Fruit fly (Drosophila melanogaster): ENCODE measurements around the gene nkd.

Gene nkd

dm6 chr3L:19000413-19000812 is 44.8 kb downstream of the nkd start, which contains the start of gene CG3808 (continued):
- peak; percentile 25 for TF ChIP-seq CG12391 (tag; optimal IDR thresholded peaks at IDR 0.05)
- peak; percentile 7 for TF ChIP-seq CG18262 (tag; optimal IDR thresholded peaks at IDR 0.05)
- TF ChIP-seq nerfin-1 (tag; optimal IDR thresholded peaks at IDR 0.05), result no peak
- peak; percentile 43 for TF ChIP-seq sd (tag; optimal IDR thresholded peaks at IDR 0.05)
- peak in 1 of 2 experiments; percentile 25 for TF ChIP-seq crp (GFP tag; optimal IDR thresholded peaks at IDR 0.05)
- peak; percentile 9 for TF ChIP-seq Camta (GFP tag; optimal IDR thresholded peaks at IDR 0.05)
- TF ChIP-seq NC2β (GFP tag; optimal IDR thresholded peaks at IDR 0.05), result peak; percentile 44
- TF ChIP-seq Kr (GFP tag; optimal IDR thresholded peaks at IDR 0.05), result no peak
- peak; percentile 35 for TF ChIP-seq trem (tag; optimal IDR thresholded peaks at IDR 0.05)
- TF ChIP-seq ac (GFP tag; optimal IDR thresholded peaks at IDR 0.05), result no peak
- no peak for TF ChIP-seq CG3065 (GFP tag; optimal IDR thresholded peaks at IDR 0.05)
- TF ChIP-seq gcm (GFP tag; optimal IDR thresholded peaks at IDR 0.05), result peak; percentile 34
- TF ChIP-seq CoRest (tag; optimal IDR thresholded peaks at IDR 0.05), result peak; percentile 55
- TF ChIP-seq knrl (GFP tag; IDR thresholded peaks at IDR 0.05; ENCODE audit: partially characterized antibody), result peak; percentile 6; the same call in 1 of the 3 replicates
- peak; percentile 54 for TF ChIP-seq B-H2 (GFP tag; optimal IDR thresholded peaks at IDR 0.05)
- no peak for TF ChIP-seq CG34376 (GFP tag; optimal IDR thresholded peaks at IDR 0.05)
- TF ChIP-seq CG42726 (GFP tag; IDR thresholded peaks at IDR 0.05; ENCODE audit: partially characterized antibody), result peak; percentile 77
- no peak for TF ChIP-seq CG2678 (tag; optimal IDR thresholded peaks at IDR 0.05)
- TF ChIP-seq CTCF (GFP tag; optimal IDR thresholded peaks at IDR 0.05), result peak; percentile 35
- no peak for TF ChIP-seq rib (GFP tag; IDR thresholded peaks at IDR 0.05)

dm6 chr3L:18998284-18998830 is 46.9 kb downstream of the nkd start:
- TF ChIP-seq grn (GFP tag; optimal IDR thresholded peaks at IDR 0.05), result no peak
- no peak for TF ChIP-seq corto (GFP tag; optimal IDR thresholded peaks at IDR 0.05)
- TF ChIP-seq Xrp1 (GFP tag; IDR thresholded peaks at IDR 0.05), result no peak
- TF ChIP-seq CG4360 (GFP tag; IDR thresholded peaks at IDR 0.05), result no peak
- no peak for TF ChIP-seq Nf-YC (tag; optimal IDR thresholded peaks at IDR 0.05)
- 0 out of 4 replicates have a peak, but pooled peaks have one; percentile 45 for TF ChIP-seq chinmo (GFP tag; IDR thresholded peaks at IDR 0.05; ENCODE audit: partially characterized antibody)
- peak; percentile 24 for TF ChIP-seq ATbp (GFP tag; optimal IDR thresholded peaks at IDR 0.05)
- no peak for TF ChIP-seq CG3065 (GFP tag; optimal IDR thresholded peaks at IDR 0.05)
- TF ChIP-seq TFAM (GFP tag; optimal IDR thresholded peaks at IDR 0.05), result no peak
- TF ChIP-seq Drgx (GFP tag; IDR thresholded peaks at IDR 0.05), result 0 out of 2 replicates have a peak, but pooled peaks have one; percentile 6
- no peak for TF ChIP-seq CG7556 (GFP tag; optimal IDR thresholded peaks at IDR 0.05)
- TF ChIP-seq ttk (GFP tag; IDR thresholded peaks at IDR 0.05), result no peak
- TF ChIP-seq Eip74EF (GFP tag; optimal IDR thresholded peaks at IDR 0.05), result peak in 1 of 2 experiments; percentile 89
- TF ChIP-seq CG14667 (GFP tag; IDR thresholded peaks at IDR 0.05), result no peak
- TF ChIP-seq Ets97D (GFP tag; optimal IDR thresholded peaks at IDR 0.05), result no peak
- TF ChIP-seq zen2 (GFP tag; IDR thresholded peaks at IDR 0.05; ENCODE audit: partially characterized antibody), result no peak
- TF ChIP-seq kah (GFP tag; optimal IDR thresholded peaks at IDR 0.05), result no peak
- TF ChIP-seq Elba2 (GFP tag; optimal IDR thresholded peaks at IDR 0.05), result no peak
- no peak for TF ChIP-seq CG3407 (GFP tag; optimal IDR thresholded peaks at IDR 0.05)
- TF ChIP-seq wdn (GFP tag; IDR thresholded peaks at IDR 0.05), result no peak
- no peak for TF ChIP-seq CG3995 (GFP tag; optimal IDR thresholded peaks at IDR 0.05)
- TF ChIP-seq CG7271 (tag; optimal IDR thresholded peaks at IDR 0.05), result no peak
- no peak for TF ChIP-seq CG32767 (GFP tag; IDR thresholded peaks at IDR 0.05)
- TF ChIP-seq fd102C (GFP tag; optimal IDR thresholded peaks at IDR 0.05), result no peak
- no peak for TF ChIP-seq CG31441 (GFP tag; IDR thresholded peaks at IDR 0.05)
- no peak for TF ChIP-seq CG10209 (GFP tag; optimal IDR thresholded peaks at IDR 0.05)
- no peak for TF ChIP-seq chif (GFP tag; optimal IDR thresholded peaks at IDR 0.05)
- no peak for TF ChIP-seq tx (GFP tag; optimal IDR thresholded peaks at IDR 0.05)
- TF ChIP-seq Six4 (GFP tag; optimal IDR thresholded peaks at IDR 0.05), result no peak
- no peak for TF ChIP-seq Ssrp (tag; optimal IDR thresholded peaks at IDR 0.05)
- no peak for TF ChIP-seq sens (GFP tag)
